Worm (Caenorhabditis elegans): ENCODE measurements around the gene F19C6.5.

F19C6.5 gene

ce11 chrX:9957449-9957848, 27.3 kb downstream of the F19C6.5 start:
- TF ChIP-seq hmg-1.2 (GFP tag; IDR thresholded peaks at IDR 0.05) (no peak), somi-1 (GFP tag; optimal IDR thresholded peaks at IDR 0.05) (no peak), gei-17 (GFP tag; optimal IDR thresholded peaks at IDR 0.05) (no peak), nhr-27 (tag; optimal IDR thresholded peaks at IDR 0.05) (no peak), xnd-1 (tag; optimal IDR thresholded peaks at IDR 0.05) (no peak), fkh-3 (tag; optimal IDR thresholded peaks at IDR 0.05) (no peak), nhr-90 (tag; optimal IDR thresholded peaks at IDR 0.05) (no peak), F57A8.1 (GFP tag; optimal IDR thresholded peaks at IDR 0.05) (no peak), efl-1 (GFP tag; optimal IDR thresholded peaks at IDR 0.05) (no peak), die-1 (tag; optimal IDR thresholded peaks at IDR 0.05) (no peak), bed-2 (GFP tag; IDR thresholded peaks at IDR 0.05) (no peak), lir-1 (GFP tag; conservative IDR thresholded peaks at IDR 0.05) (no peak), akir-1 (GFP tag; optimal IDR thresholded peaks at IDR 0.05) (no peak), madf-6 (GFP tag; IDR thresholded peaks at IDR 0.05) (no peak)

ce11 chrX:9956052-9956451, 28.7 kb downstream of the F19C6.5 start:
- no peak for TF ChIP-seq hmg-1.2 (GFP tag; IDR thresholded peaks at IDR 0.05)
- TF ChIP-seq atf-7 (tag; optimal IDR thresholded peaks at IDR 0.05) = no peak
- TF ChIP-seq madf-8 (GFP tag; conservative IDR thresholded peaks at IDR 0.05) = no peak
- TF ChIP-seq hrde-1 (tag; optimal IDR thresholded peaks at IDR 0.05; ENCODE audit: borderline replicate concordance) = no peak
- no peak for TF ChIP-seq let-526 (GFP tag; IDR thresholded peaks at IDR 0.05)
- no peak for TF ChIP-seq ztf-3 (GFP tag; optimal IDR thresholded peaks at IDR 0.05)
- TF ChIP-seq bed-1 (GFP tag; IDR thresholded peaks at IDR 0.05) = no peak

ce11 chrX:9954483-9955041, 30.2 kb downstream of the F19C6.5 start, which contains the start of gene cysl-1:
cysl-1 (minus strand) TSS chrX:9954533.
- TF ChIP-seq Y79H2A.3 (GFP tag; conservative IDR thresholded peaks at IDR 0.05) (no peak), atf-7 (tag; optimal IDR thresholded peaks at IDR 0.05) (no peak), unc-62 (GFP tag; optimal IDR thresholded peaks at IDR 0.05) (no peak), snpc-3.4 (tag; optimal IDR thresholded peaks at IDR 0.05) (no peak), lin-54 (GFP tag; optimal IDR thresholded peaks at IDR 0.05) (no peak), K11D2.4 (GFP tag; IDR thresholded peaks at IDR 0.05) (no peak), let-526 (GFP tag; IDR thresholded peaks at IDR 0.05) (no peak), rpc-1 (optimal IDR thresholded peaks at IDR 0.05) (no peak), rpc-1 (tag; optimal IDR thresholded peaks at IDR 0.05) (no peak), hlh-26 (GFP tag; conservative IDR thresholded peaks at IDR 0.05) (no peak), cebp-1 (GFP tag; IDR thresholded peaks at IDR 0.05) (no peak), cebp-1 (tag; optimal IDR thresholded peaks at IDR 0.05) (no peak), sdz-38 (tag; optimal IDR thresholded peaks at IDR 0.05) (no peak), repo-1 (tag; optimal IDR thresholded peaks at IDR 0.05) (no peak), nfya-2 (GFP tag; IDR thresholded peaks at IDR 0.05) (no peak), tbx-9 (tag; optimal IDR thresholded peaks at IDR 0.05; ENCODE audit: borderline replicate concordance) (no peak), ztf-25 (GFP tag; IDR thresholded peaks at IDR 0.05) (no peak), B0261.1 (tag; optimal IDR thresholded peaks at IDR 0.05) (no peak), nhr-90 (tag; optimal IDR thresholded peaks at IDR 0.05) (no peak), F57A8.1 (GFP tag; optimal IDR thresholded peaks at IDR 0.05) (no peak), athp-1 (tag; optimal IDR thresholded peaks at IDR 0.05) (no peak)
